Fruit fly (Drosophila melanogaster) S2 (cell line): Measurements from ENCODE around the gene beat-VI.

Source experiments
- CG8478 ChIP-seq: fragments of >200 bp; optimal IDR thresholded peaks from 2 replicates; lab custom pipeline; 2018
- CTCF ChIP-seq, 2 experiments: fragments of >200 bp; optimal IDR thresholded peaks; 2 replicates each; lab custom pipeline; 2018

beat-VI gene

DNA sequence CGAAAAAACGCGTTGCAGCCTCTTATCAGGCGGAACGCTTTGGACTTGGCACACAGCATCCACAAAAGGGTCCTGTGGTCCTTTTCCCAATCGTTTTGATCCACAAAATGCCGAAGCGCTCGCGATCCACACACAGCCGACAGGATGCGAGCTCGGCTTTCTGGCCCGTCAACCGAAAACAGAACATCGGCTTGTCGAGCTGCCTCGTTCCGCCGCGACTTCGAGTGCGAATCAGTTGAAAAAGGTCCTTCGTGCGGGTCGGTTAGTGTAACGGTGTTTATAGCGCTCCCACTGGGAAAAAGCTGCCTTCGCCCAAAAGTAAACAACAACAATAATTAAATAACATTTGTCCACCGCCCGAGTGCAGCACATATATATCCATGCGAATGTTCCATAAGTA lies at the start of gene beat-VI:
TSS of gene beat-VI (plus strand) at position 255 of the 400 bp plus-strand sequence.
- no peak for TF ChIP-seq CG8478 (lab: Kevin White, UChicago)
- no peak for TF ChIP-seq CTCF (optimal IDR thresholded peaks at IDR 0.05; lab: Kevin White, UChicago)

DNA sequence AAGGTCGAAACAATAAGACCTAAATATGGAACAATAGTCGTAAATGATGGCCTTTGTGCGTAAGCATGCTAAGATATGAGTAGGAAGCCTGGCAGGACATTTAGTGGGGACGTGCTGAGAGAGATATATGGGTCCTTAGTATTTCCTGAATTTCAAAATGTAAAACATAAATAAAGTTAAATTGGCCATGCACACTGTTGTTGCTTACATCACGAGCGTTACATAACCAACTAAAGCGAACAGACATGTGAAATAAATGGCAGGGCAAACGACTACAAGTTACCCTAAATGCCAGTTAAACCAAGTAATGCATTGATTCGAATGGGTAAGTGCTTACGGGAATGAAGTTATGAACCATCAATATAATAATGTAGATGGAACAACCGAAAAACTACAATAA lies 42.2 kb upstream of the beat-VI start:
- TF ChIP-seq CG8478 (lab: Kevin White, UChicago) (no peak), CTCF (optimal IDR thresholded peaks at IDR 0.05; lab: Kevin White, UChicago) (no peak)

DNA sequence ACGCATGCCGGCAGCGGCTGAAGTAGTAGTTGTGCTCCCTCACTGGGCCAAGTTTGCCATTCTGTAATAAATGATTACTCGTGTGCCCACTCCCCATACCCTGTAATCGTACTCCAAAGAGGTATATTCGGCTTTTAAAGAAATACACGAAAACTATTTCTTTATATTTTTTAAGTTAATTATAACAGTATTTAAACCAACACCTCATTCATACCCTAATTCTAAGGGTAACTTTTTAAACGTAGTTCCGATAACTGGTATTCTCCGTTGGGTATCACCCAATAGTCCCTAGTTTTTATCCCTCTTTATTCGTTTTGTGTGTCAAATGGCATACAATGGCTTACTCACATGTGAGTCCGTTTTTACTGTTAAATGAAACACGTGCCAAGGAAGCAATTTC lies 40.4 kb upstream of the beat-VI start:
- TF ChIP-seq CTCF (optimal IDR thresholded peaks at IDR 0.05; lab: Kevin White, UChicago) (no peak), CG8478 (lab: Kevin White, UChicago) (no peak)

DNA sequence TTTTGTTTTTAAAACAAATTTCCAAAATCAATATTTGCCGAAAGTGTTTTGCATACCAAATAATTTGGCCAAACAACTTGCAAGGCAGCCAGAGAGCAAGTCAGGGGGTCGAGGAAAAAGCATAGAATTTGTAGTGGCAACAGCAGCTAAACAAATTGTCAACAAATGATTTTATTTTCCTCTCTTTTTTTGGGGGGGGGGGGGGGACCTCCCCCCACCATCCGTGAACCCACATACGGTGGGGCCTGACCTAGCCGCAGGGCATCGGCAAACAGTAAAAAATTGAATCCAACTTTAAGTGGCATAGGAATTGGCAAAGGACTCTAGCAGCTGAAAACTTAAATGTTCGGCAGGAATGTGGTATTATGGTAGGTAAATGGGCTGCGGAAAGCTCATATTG lies 28.1 kb upstream of the beat-VI start:
- TF ChIP-seq CG8478 (lab: Kevin White, UChicago): no peak
- TF ChIP-seq CTCF (optimal IDR thresholded peaks at IDR 0.05; lab: Kevin White, UChicago): no peak

DNA sequence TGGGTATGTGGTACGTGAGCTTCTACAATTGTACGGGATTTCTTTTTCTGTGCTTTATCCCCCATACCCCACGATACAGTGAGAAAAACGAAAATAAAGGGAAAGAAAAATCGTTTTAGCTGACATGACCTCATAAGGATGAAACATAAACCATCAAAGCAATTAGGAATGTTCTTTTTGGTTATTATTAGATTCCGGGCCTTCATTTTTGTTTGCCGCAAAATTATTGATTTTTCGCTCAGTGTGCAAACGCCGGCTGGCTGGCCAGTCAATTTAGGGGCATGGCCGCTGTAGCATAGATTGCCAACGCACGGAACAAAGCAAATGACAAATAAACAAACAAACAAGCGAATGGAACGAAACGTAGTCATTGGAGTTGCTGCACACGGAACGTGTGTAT lies 11.6 kb downstream of the beat-VI start:
- TF ChIP-seq CTCF (optimal IDR thresholded peaks at IDR 0.05; lab: Kevin White, UChicago): no peak
- TF ChIP-seq CG8478 (lab: Kevin White, UChicago): no peak

DNA sequence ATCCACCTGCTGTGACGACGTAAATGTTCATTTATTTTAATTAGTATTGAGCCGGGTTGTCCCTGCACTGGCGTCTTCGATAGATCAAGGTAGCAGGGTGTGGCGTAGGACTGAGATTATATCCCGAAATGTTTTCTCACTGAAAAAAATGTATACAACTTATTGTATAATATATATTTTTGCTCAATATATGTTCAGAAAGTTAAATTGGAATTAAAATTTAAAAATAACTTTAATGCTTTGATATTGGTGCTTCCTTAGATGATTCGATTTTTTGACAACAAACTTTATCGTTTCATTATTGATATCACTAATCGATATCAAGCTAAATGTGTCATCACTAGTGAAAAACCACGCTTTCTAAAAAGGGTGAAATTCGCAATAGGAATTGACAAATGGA lies 66.2 kb downstream of the beat-VI start, which contains the start of gene CG1894:
TSS of gene CG1894 (plus strand) at position 301 of the 400 bp plus-strand sequence.
- TF ChIP-seq CG8478 (lab: Kevin White, UChicago) (no peak), CTCF (optimal IDR thresholded peaks at IDR 0.05; lab: Kevin White, UChicago) (no peak)

DNA sequence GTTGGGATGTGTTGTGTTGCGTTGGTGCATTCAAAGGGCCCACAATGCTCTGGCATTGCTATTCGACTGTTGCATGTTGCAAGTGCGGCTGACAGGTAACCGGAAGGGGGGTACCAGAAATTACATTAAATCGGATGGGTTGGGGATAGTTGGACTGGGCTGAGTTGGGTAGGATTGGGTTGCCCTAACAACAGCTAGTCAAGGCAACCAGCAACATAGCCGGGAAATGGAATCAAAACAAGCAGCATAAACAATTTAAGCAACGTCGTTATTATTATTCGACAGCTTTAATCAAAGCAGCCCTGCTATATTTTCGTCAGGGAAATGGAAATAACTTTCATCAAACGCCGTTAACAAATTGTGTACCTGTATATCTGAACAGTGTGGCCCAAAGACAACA lies 68.6 kb downstream of the beat-VI start, which contains the start of gene Dhc98D:
TSS of gene Dhc98D (plus strand) at position 301 of the 400 bp plus-strand sequence.
- TF ChIP-seq CTCF (optimal IDR thresholded peaks at IDR 0.05; lab: Kevin White, UChicago) (no peak), CG8478 (lab: Kevin White, UChicago) (no peak)

DNA sequence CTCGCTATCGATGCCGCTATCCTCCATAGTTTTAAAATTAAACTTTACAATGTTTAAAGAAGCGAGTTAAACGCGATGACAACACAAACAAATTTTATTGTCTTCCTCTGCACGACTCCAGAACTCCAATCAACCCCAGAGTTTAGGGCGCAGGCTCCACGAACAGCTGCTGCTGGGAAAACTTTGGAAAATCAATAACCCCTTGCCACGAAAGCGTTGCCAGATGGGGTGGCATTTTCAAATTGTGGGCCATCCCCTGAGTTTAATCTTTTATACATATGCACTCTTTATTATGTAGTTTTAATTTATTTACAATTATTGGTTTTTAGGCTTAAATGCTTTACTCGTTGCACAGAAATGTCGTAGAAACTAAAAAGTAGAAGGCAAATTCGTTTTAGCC lies 102.4 kb downstream of the beat-VI start, which contains the start of gene CG31051:
TSS of gene CG31051 (minus strand) at position 115 of the 400 bp plus-strand sequence.
- no peak for TF ChIP-seq CG8478 (lab: Kevin White, UChicago)
- TF ChIP-seq CTCF (optimal IDR thresholded peaks at IDR 0.05; lab: Kevin White, UChicago): no peak
